Worm (Caenorhabditis elegans) whole organism, early embryonic: ENCODE results near the gene Y80D3A.8.

Source experiments
- B0310.2 ChIP-seq: sonication (generic microtip); optimal IDR thresholded peaks from 2 replicates; lab custom pipeline; 2016; ENCODE audit warnings: mild to moderate bottlenecking, missing genetic modification characterization, missing compliant biosample characterization
- F13C5.2 ChIP-seq: sonication (generic microtip); optimal IDR thresholded peaks from 2 replicates; lab custom pipeline; 2017; ENCODE audit warnings: mild to moderate bottlenecking, missing genetic modification characterization, inconsistent platforms, missing compliant biosample characterization
- aly-1 ChIP-seq: sonication (generic microtip); optimal IDR thresholded peaks from 2 replicates; lab custom pipeline; 2016; ENCODE audit warnings: missing genetic modification characterization, missing compliant biosample characterization
- ama-1 ChIP-seq: fragments of 150-350 bp; optimal IDR thresholded peaks from 2 replicates; lab custom pipeline; 2014
- ceh-13 ChIP-seq: fragments of 200-800 bp; sonication (Bioruptor generic); optimal IDR thresholded peaks from 2 replicates; lab custom pipeline; 2018; ENCODE audit warnings: mild to moderate bottlenecking, missing genetic modification characterization, missing compliant biosample characterization
- ceh-36 ChIP-seq: sonication (generic microtip); optimal IDR thresholded peaks from 2 replicates; lab custom pipeline; 2016; ENCODE audit warnings: missing genetic modification characterization, inconsistent platforms, missing compliant biosample characterization
- ets-7 ChIP-seq: sonication (generic microtip); optimal IDR thresholded peaks from 2 replicates; lab custom pipeline; 2016; ENCODE audit warnings: missing genotype, missing genetic modification characterization, missing compliant biosample characterization
- flt-1 ChIP-seq: fragments of 200-800 bp; sonication (Bioruptor generic); IDR thresholded peaks from 2 replicates; pipeline ENCODE4 v1.3.6; 2022; ENCODE audit warnings: missing genetic modification characterization, missing compliant biosample characterization
- hmbx-1 ChIP-seq: sonication (generic microtip); optimal IDR thresholded peaks from 2 replicates; lab custom pipeline; 2016; ENCODE audit warnings: mild to moderate bottlenecking, missing genetic modification characterization, missing compliant biosample characterization
- hmg-4 ChIP-seq: fragments of 200-800 bp; sonication (Bioruptor generic); optimal IDR thresholded peaks from 2 replicates; lab custom pipeline; 2018; ENCODE audit warnings: mild to moderate bottlenecking, missing genetic modification characterization, missing compliant biosample characterization
- hnd-1 ChIP-seq: sonication (generic microtip); optimal IDR thresholded peaks from 2 replicates; lab custom pipeline; 2016; ENCODE audit warnings: missing genetic modification characterization, missing compliant biosample characterization
- pes-1 ChIP-seq: fragments of 200-800 bp; sonication (Bioruptor generic); IDR thresholded peaks from 2 replicates; pipeline ENCODE4 v1.3.6; 2022; ENCODE audit warnings: missing genetic modification reagents, missing genetic modification characterization, missing compliant biosample characterization
- scrt-1 ChIP-seq: fragments of 200-800 bp; sonication (Bioruptor generic); IDR thresholded peaks from 2 replicates; pipeline ENCODE4 v1.3.6; 2022; ENCODE audit warnings: missing genetic modification characterization, missing compliant biosample characterization
- sea-1 ChIP-seq: fragments of 200-800 bp; sonication (Bioruptor generic); conservative IDR thresholded peaks from 2 replicates; pipeline ENCODE4 v1.3.6; 2022; ENCODE audit warnings: missing genetic modification characterization, missing compliant biosample characterization
- tbx-11 ChIP-seq: fragments of 200-800 bp; sonication (Bioruptor generic); IDR thresholded peaks from 2 replicates; pipeline ENCODE4 v1.3.6; 2022; ENCODE audit warnings: missing genetic modification characterization, missing compliant biosample characterization
- tbx-37 ChIP-seq: fragments of 200-800 bp; sonication (Bioruptor generic); conservative IDR thresholded peaks from 2 replicates; pipeline ENCODE4 v1.3.6; 2022; ENCODE audit warnings: missing genetic modification reagents, missing genetic modification characterization, missing compliant biosample characterization
- tra-4 ChIP-seq: sonication (generic microtip); optimal IDR thresholded peaks from 2 replicates; lab custom pipeline; 2017; ENCODE audit warnings: missing genetic modification characterization, missing compliant biosample characterization

Gene Y80D3A.8

DNA sequence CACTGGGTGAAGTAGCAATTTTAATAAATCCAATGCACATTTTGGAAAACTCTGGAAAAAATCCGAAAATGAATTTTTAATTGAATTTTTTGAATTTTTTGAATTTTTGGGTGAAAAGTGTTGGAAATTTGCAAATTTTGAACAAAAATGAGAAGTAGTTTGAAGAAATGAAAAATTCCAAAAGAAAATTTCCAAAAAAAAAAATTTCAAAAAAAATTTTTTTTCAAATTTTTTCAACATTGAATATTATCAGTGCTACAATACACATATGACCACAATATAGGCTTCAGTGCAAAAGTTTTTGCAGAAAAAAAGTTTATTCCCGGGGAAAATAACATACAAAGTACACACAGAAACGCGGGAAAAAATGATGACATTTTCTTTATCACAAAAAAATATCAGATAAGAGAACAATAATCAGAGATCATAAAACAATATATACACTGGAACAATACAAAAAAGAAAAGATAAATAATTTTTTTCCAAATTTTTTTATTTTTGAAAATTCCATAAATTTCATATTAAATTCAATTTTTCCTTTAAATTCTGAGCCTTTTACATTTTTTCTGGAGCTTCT, 16.9 kb downstream of the Y80D3A.8 start, which contains the start of gene hrg-10:
Gene hrg-10 (minus strand): TSS at position 51 of the 577 bp plus-strand sequence.
- TF ChIP-seq sea-1 (GFP tag; lab: Robert Waterston, UW), result no peak
- TF ChIP-seq aly-1 (tag; lab: Kevin White, UChicago), result no peak
- no peak for TF ChIP-seq ama-1 (lab: Kevin White, UChicago)
- TF ChIP-seq B0310.2, result no peak
- no peak for TF ChIP-seq scrt-1

DNA sequence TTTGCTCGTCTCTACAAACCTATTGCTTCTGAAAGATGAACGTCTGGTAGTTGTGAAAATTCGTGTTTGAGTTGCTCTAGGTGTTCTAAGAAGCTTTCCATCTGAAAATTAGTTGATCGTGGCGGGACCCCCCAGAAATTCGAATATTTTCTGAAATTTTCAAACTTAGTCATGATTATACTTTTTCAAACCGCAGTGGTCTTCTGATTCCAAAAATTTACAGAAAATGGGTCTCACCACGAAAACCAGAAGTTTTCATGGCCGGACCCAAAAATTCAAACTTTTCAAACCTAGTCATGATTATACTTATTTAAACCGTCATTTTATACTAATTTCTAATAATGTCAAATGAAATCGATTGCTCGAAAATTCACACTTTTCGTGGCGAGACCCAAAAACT, 19.6 kb downstream of the Y80D3A.8 start, which contains the start of gene ztf-20:
Gene ztf-20 (minus strand): TSS at position 101 of the 400 bp plus-strand sequence.
- TF ChIP-seq tbx-37 (GFP tag; lab: Robert Waterston, UW), result no peak
- TF ChIP-seq ama-1 (lab: Kevin White, UChicago), result no peak
- TF ChIP-seq pes-1, result no peak
- no peak for TF ChIP-seq tbx-11
- no peak for TF ChIP-seq hmg-4 (GFP tag; lab: Kevin White, UChicago)
- no peak for TF ChIP-seq B0310.2
- TF ChIP-seq flt-1 (GFP tag; lab: Robert Waterston, UW), result no peak
- no peak for TF ChIP-seq scrt-1
- no peak for TF ChIP-seq tra-4 (tag; lab: Kevin White, UChicago)
- TF ChIP-seq hnd-1 (tag; lab: Kevin White, UChicago), result no peak
- no peak for TF ChIP-seq sea-1 (GFP tag; lab: Robert Waterston, UW)

DNA sequence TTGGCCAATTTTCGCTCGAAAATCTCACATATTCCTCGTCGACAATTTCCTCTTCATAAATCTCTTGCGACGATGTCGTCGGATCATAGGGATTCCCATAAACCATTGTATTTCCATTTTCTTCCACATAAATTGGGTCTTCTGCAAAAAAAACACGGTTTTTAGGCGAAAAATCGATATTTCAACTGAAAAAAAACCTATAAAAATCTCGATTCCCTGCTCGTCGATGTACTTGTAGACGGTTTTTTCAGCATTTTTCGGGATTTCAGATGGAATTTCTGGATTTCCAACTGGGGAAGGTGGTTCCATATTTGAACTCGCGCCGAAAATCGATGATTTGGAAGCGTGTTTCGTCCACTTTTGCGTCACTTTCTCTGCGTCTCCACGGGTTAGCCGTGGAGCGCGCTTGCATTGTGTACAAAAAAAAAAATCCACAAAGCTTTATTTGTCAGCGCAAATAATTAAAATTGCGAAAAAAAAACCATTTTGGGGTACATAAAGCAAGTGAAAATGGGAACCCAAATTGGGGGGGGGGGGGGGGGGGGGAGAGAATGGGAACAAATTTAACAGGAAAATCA, 27.1 kb downstream of the Y80D3A.8 start, which contains the start of gene Y39B6A.43:
Gene Y39B6A.43 (minus strand): TSS at position 351 of the 578 bp plus-strand sequence.
- TF ChIP-seq ets-7 (tag; lab: Kevin White, UChicago), result no peak
- peak; percentile 6 for TF ChIP-seq B0310.2
- TF ChIP-seq tra-4 (tag; lab: Kevin White, UChicago), result no peak
- peak; percentile 61; the same call in 1 of the 2 replicates for TF ChIP-seq flt-1 (GFP tag; lab: Robert Waterston, UW)
- peak; percentile 28 for TF ChIP-seq hmg-4 (GFP tag; lab: Kevin White, UChicago)
- TF ChIP-seq ceh-13 (GFP tag; lab: Kevin White, UChicago), result no peak
- TF ChIP-seq pes-1, result peak; percentile 54
- no peak for TF ChIP-seq ceh-36 (tag; lab: Kevin White, UChicago)
- TF ChIP-seq tbx-37 (GFP tag; lab: Robert Waterston, UW), result 0 out of 2 replicates have a peak, but pooled peaks have one; percentile 26
- peak; percentile 87 for TF ChIP-seq F13C5.2 (tag; lab: Kevin White, UChicago)

ce11 chrV:18969590-18970105, 29.2 kb downstream of the Y80D3A.8 start, which contains the start of gene Y39B6A.42:
Gene Y39B6A.42, minus strand, starts transcription at chrV:18969640.
- TF ChIP-seq sea-1 (GFP tag; lab: Robert Waterston, UW) (no peak), pes-1 (no peak), hmbx-1 (no peak), aly-1 (tag; lab: Kevin White, UChicago) (no peak)

DNA sequence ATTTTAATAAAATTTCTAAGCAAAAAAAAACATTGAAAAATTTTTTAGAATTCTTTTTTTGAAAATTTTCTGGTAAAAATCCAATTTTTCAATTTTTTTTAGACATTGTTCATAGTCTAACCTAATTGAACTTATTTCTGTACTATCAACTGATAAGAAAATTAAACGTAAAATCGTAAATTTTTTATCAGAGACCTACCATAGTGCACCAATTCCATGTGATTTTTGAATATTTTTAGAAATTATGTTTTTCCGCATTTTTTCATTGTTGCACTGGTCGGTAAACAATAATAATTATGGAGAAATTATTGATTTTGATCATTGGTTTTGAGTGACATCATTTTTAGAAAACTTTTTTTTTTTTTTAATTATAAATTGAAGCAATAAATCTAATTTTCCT, 36.1 kb downstream of the Y80D3A.8 start:
- TF ChIP-seq tbx-11 (no peak), ceh-36 (tag; lab: Kevin White, UChicago) (no peak), ceh-13 (GFP tag; lab: Kevin White, UChicago) (no peak), B0310.2 (no peak), F13C5.2 (tag; lab: Kevin White, UChicago) (no peak), pes-1 (no peak), hnd-1 (tag; lab: Kevin White, UChicago) (no peak), flt-1 (GFP tag; lab: Robert Waterston, UW) (no peak), ets-7 (tag; lab: Kevin White, UChicago) (no peak), tbx-37 (GFP tag; lab: Robert Waterston, UW) (no peak), ama-1 (lab: Kevin White, UChicago) (no peak), aly-1 (tag; lab: Kevin White, UChicago) (no peak), scrt-1 (no peak), sea-1 (GFP tag; lab: Robert Waterston, UW) (no peak), hmg-4 (GFP tag; lab: Kevin White, UChicago) (no peak), hmbx-1 (no peak), tra-4 (tag; lab: Kevin White, UChicago) (no peak)

DNA sequence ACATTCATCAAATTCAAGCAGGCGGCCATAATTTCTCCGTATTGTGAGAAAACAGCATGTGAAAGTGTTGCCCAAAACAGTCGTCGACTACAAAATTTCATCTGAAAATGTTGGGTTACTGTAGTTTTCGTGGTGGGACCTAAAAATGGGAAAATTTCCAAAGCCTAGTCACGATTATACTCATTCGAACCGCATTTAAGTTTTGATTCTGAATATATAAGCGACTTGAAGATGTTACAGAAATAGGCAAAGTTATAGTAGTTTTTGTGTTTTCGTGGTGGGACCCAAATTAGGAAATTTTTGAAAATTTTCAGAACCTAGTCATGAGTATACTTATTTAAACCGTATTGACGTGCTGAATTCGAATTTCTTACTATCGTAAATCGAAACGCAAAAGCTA, 37.4 kb downstream of the Y80D3A.8 start, which contains the start of gene Y39B6A.41:
Gene Y39B6A.41 (minus strand): TSS at position 101 of the 400 bp plus-strand sequence.
- no peak for TF ChIP-seq sea-1 (GFP tag; lab: Robert Waterston, UW)
- no peak for TF ChIP-seq hnd-1 (tag; lab: Kevin White, UChicago)

ce11 chrV:18978301-18978700, 37.9 kb downstream of the Y80D3A.8 start:
- TF ChIP-seq F13C5.2 (tag; lab: Kevin White, UChicago), result no peak
- TF ChIP-seq pes-1, result no peak
- no peak for TF ChIP-seq ceh-13 (GFP tag; lab: Kevin White, UChicago)
- no peak for TF ChIP-seq sea-1 (GFP tag; lab: Robert Waterston, UW)
- no peak for TF ChIP-seq hmg-4 (GFP tag; lab: Kevin White, UChicago)
- TF ChIP-seq aly-1 (tag; lab: Kevin White, UChicago), result no peak
- no peak for TF ChIP-seq ceh-36 (tag; lab: Kevin White, UChicago)
- TF ChIP-seq hmbx-1, result no peak
- TF ChIP-seq ets-7 (tag; lab: Kevin White, UChicago), result no peak

ce11 chrV:18980091-18980490, 39.6 kb downstream of the Y80D3A.8 start:
- TF ChIP-seq pes-1, result peak; percentile 60
- 0 out of 2 replicates have a peak, but pooled peaks have one; percentile 16 for TF ChIP-seq tbx-37 (GFP tag; lab: Robert Waterston, UW)
